Worm (Caenorhabditis elegans) whole organism, midembryonic: ENCODE measurements around the gene fat-2.

ENCODE experiments used
- T22C8.4 ChIP-seq: fragments of 200-800 bp; sonication (Bioruptor generic); IDR thresholded peaks from 2 replicates; pipeline ENCODE4 v1.3.6; 2022; ENCODE audit warnings: missing genetic modification characterization, missing compliant biosample characterization
- cog-1 ChIP-seq: sonication (generic microtip); optimal IDR thresholded peaks from 2 replicates; lab custom pipeline; 2016; ENCODE audit warnings: missing genetic modification characterization, missing compliant biosample characterization
- flt-1 ChIP-seq: fragments of 200-800 bp; sonication (Bioruptor generic); IDR thresholded peaks from 2 replicates; pipeline ENCODE4 v1.3.6; 2022; ENCODE audit warnings: missing genetic modification characterization, missing compliant biosample characterization
- klf-2 ChIP-seq: fragments of 200-800 bp; sonication (Bioruptor generic); conservative IDR thresholded peaks from 2 replicates; pipeline ENCODE4 v1.3.6; 2022; ENCODE audit warnings: missing genetic modification reagents, missing genetic modification characterization, missing compliant biosample characterization
- med-1 ChIP-seq: sonication (generic microtip); optimal IDR thresholded peaks from 2 replicates; lab custom pipeline; 2017; ENCODE audit warnings: missing genetic modification characterization, mild to moderate bottlenecking, missing compliant biosample characterization, antibody characterized with exemption, missing genetic modification reagents; ENCODE audit not compliant: insufficient read depth
- ref-1 ChIP-seq: fragments of 200-800 bp; sonication (Bioruptor generic); conservative IDR thresholded peaks from 2 replicates; pipeline ENCODE4 v1.3.6; 2022; ENCODE audit warnings: missing genetic modification reagents, missing genetic modification characterization, missing compliant biosample characterization
- tab-1 ChIP-seq: fragments of 200-800 bp; sonication (Bioruptor generic); IDR thresholded peaks from 2 replicates; pipeline ENCODE4 v1.3.6; 2022; ENCODE audit warnings: missing genetic modification characterization, missing compliant biosample characterization
- ztf-23 ChIP-seq: fragments of 200-800 bp; sonication (Bioruptor generic); IDR thresholded peaks from 2 replicates; pipeline ENCODE4 v1.3.6; 2022; ENCODE audit warnings: missing genetic modification reagents, missing genetic modification characterization, missing compliant biosample characterization
- ztf-29 ChIP-seq: fragments of 200-800 bp; sonication (Bioruptor generic); IDR thresholded peaks from 2 replicates; pipeline ENCODE4 v1.3.6; 2022; ENCODE audit warnings: missing genetic modification reagents, missing genetic modification characterization, missing compliant biosample characterization

The fat-2 gene

ce11 chrIV:13330547-13330946 lies 6.9 kb downstream of the fat-2 start:
- no peak for TF ChIP-seq T22C8.4 (GFP tag; lab: Robert Waterston, UW)

- no peak for TF ChIP-seq tab-1
- no peak for TF ChIP-seq T22C8.4 (GFP tag; lab: Robert Waterston, UW)
- no peak for TF ChIP-seq ref-1 (GFP tag; lab: Robert Waterston, UW)
- no peak for TF ChIP-seq klf-2 (GFP tag; lab: Robert Waterston, UW)
- TF ChIP-seq cog-1, result no peak
- TF ChIP-seq ztf-29 (GFP tag; lab: Robert Waterston, UW), result no peak
Measured at ce11 chrIV:13331285-13331684, 7.6 kb downstream of the fat-2 start, which contains the start of gene pqn-74. Gene pqn-74, minus strand, starts transcription at chrIV:13331406.

ce11 chrIV:13334287-13334686 lies 10.6 kb downstream of the fat-2 start:
- TF ChIP-seq flt-1 (GFP tag; lab: Robert Waterston, UW) (no peak), ref-1 (GFP tag; lab: Robert Waterston, UW) (no peak), tab-1 (no peak), cog-1 (no peak), med-1 (GFP tag; lab: Kevin White, UChicago) (no peak), ztf-23 (GFP tag; lab: Robert Waterston, UW) (no peak), ztf-29 (GFP tag; lab: Robert Waterston, UW) (no peak), klf-2 (GFP tag; lab: Robert Waterston, UW) (no peak), T22C8.4 (GFP tag; lab: Robert Waterston, UW) (no peak)

ce11 chrIV:13342555-13342954 lies 18.9 kb downstream of the fat-2 start, which contains the start of gene W02A2.5:
Gene W02A2.5, plus strand, starts transcription at chrIV:13342855.
- TF ChIP-seq ztf-29 (GFP tag; lab: Robert Waterston, UW) (no peak), med-1 (GFP tag; lab: Kevin White, UChicago) (no peak), tab-1 (no peak), ref-1 (GFP tag; lab: Robert Waterston, UW) (no peak), klf-2 (GFP tag; lab: Robert Waterston, UW) (no peak), T22C8.4 (GFP tag; lab: Robert Waterston, UW) (no peak), flt-1 (GFP tag; lab: Robert Waterston, UW) (no peak), ztf-23 (GFP tag; lab: Robert Waterston, UW) (no peak), cog-1 (no peak)

ce11 chrIV:13346078-13346477 lies 22.4 kb downstream of the fat-2 start:
- no peak for TF ChIP-seq flt-1 (GFP tag; lab: Robert Waterston, UW)
- no peak for TF ChIP-seq T22C8.4 (GFP tag; lab: Robert Waterston, UW)
- TF ChIP-seq klf-2 (GFP tag; lab: Robert Waterston, UW), result no peak
- no peak for TF ChIP-seq cog-1
- TF ChIP-seq tab-1, result no peak
- TF ChIP-seq ztf-29 (GFP tag; lab: Robert Waterston, UW), result no peak
- no peak for TF ChIP-seq med-1 (GFP tag; lab: Kevin White, UChicago)
- TF ChIP-seq ref-1 (GFP tag; lab: Robert Waterston, UW), result no peak
- no peak for TF ChIP-seq ztf-23 (GFP tag; lab: Robert Waterston, UW)

- TF ChIP-seq tab-1 (no peak), cog-1 (no peak), ztf-29 (GFP tag; lab: Robert Waterston, UW) (no peak), med-1 (GFP tag; lab: Kevin White, UChicago) (no peak), T22C8.4 (GFP tag; lab: Robert Waterston, UW) (no peak), ref-1 (GFP tag; lab: Robert Waterston, UW) (no peak), flt-1 (GFP tag; lab: Robert Waterston, UW) (no peak), ztf-23 (GFP tag; lab: Robert Waterston, UW) (no peak), klf-2 (GFP tag; lab: Robert Waterston, UW) (no peak)
Measured at ce11 chrIV:13347232-13347715, 23.6 kb downstream of the fat-2 start, which contains the start of gene W02A2.9. Gene W02A2.9, plus strand, starts transcription at chrIV:13347665.

- TF ChIP-seq ztf-23 (GFP tag; lab: Robert Waterston, UW) (no peak), tab-1 (no peak), ref-1 (GFP tag; lab: Robert Waterston, UW) (no peak), med-1 (GFP tag; lab: Kevin White, UChicago) (no peak), klf-2 (GFP tag; lab: Robert Waterston, UW) (no peak), T22C8.4 (GFP tag; lab: Robert Waterston, UW) (no peak), ztf-29 (GFP tag; lab: Robert Waterston, UW) (no peak), flt-1 (GFP tag; lab: Robert Waterston, UW) (no peak), cog-1 (no peak)
Measured at ce11 chrIV:13348592-13348991, 24.9 kb downstream of the fat-2 start, which contains the start of gene W02A2.12. Gene W02A2.12, minus strand, starts transcription at chrIV:13348831.

ce11 chrIV:13353143-13353773 lies 29.6 kb downstream of the fat-2 start, which contains the start of the genes rec-8 and mex-5:
Gene rec-8, minus strand, starts transcription at chrIV:13353193.
Gene mex-5, plus strand, starts transcription at chrIV:13353723.
- TF ChIP-seq tab-1, result no peak
- no peak for TF ChIP-seq cog-1
- no peak for TF ChIP-seq flt-1 (GFP tag; lab: Robert Waterston, UW)
- TF ChIP-seq ztf-29 (GFP tag; lab: Robert Waterston, UW), result no peak
- TF ChIP-seq ref-1 (GFP tag; lab: Robert Waterston, UW), result no peak
- no peak for TF ChIP-seq klf-2 (GFP tag; lab: Robert Waterston, UW)
- no peak for TF ChIP-seq T22C8.4 (GFP tag; lab: Robert Waterston, UW)
- no peak for TF ChIP-seq med-1 (GFP tag; lab: Kevin White, UChicago)
- TF ChIP-seq ztf-23 (GFP tag; lab: Robert Waterston, UW), result no peak

- TF ChIP-seq tab-1, result no peak
- TF ChIP-seq T22C8.4 (GFP tag; lab: Robert Waterston, UW), result no peak
- TF ChIP-seq flt-1 (GFP tag; lab: Robert Waterston, UW), result no peak
- no peak for TF ChIP-seq cog-1
- no peak for TF ChIP-seq ref-1 (GFP tag; lab: Robert Waterston, UW)
Measured at ce11 chrIV:13354044-13354443, 30.4 kb downstream of the fat-2 start.
